Fruit fly (Drosophila melanogaster) whole organism: Measurements from ENCODE around the gene GlnRS.

Source experiments
- psq ChIP-seq: fragments of >200 bp; optimal IDR thresholded peaks from 2 replicates; lab custom pipeline; 2017
- usp ChIP-seq: fragments of >200 bp; optimal IDR thresholded peaks from 2 replicates; lab custom pipeline; 2017; ENCODE audit warnings: missing biosample characterization, missing genetic modification characterization, mixed read lengths

dm6 chr3R:25283209-25283670, 17.7 kb upstream of the GlnRS start, which contains the start of gene CG31300:
- TF ChIP-seq usp (no peak), psq (lab: Kevin White, UChicago) (no peak)
